Worm (Caenorhabditis elegans): ENCODE measurements around the gene cal-5.

Gene cal-5

DNA sequence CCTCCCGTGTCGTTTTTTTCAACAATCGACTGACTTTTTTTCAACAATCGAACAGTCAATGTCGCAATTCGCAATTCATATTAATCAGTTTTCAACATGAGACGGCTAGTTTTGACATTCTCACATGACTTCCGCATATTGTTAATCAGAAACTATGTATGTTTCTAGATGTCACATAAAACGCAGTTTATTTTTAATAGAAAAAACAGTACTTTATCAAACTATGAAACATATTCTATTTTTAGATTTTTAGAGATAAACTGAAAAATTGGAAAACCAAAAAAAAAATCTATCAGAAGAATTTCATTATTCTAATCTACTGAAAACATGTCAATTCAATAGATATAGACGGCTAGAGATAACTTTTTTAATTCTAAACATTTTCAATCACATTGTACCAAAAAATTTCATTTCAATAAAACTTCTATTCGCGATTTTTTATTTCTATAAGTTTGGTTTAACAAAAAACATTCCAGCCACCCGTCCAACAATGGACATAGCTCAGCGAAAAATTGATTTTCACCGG, 9.7 kb upstream of the cal-5 start, which contains the start of gene pnk-4:
TSS of gene pnk-4 (plus strand) at position 476 of the 526 bp plus-strand sequence.
- no peak for TF ChIP-seq dmd-4 (tag; optimal IDR thresholded peaks at IDR 0.05)
- no peak for TF ChIP-seq nhr-25 (tag; optimal IDR thresholded peaks at IDR 0.05)
- TF ChIP-seq nhr-23 (tag; optimal IDR thresholded peaks at IDR 0.05): no peak
- no peak for TF ChIP-seq lin-13 (GFP tag; optimal IDR thresholded peaks at IDR 0.05)
- no peak for TF ChIP-seq gmeb-1 (tag; optimal IDR thresholded peaks at IDR 0.05)
- TF ChIP-seq nhr-21 (tag; optimal IDR thresholded peaks at IDR 0.05): no peak

DNA sequence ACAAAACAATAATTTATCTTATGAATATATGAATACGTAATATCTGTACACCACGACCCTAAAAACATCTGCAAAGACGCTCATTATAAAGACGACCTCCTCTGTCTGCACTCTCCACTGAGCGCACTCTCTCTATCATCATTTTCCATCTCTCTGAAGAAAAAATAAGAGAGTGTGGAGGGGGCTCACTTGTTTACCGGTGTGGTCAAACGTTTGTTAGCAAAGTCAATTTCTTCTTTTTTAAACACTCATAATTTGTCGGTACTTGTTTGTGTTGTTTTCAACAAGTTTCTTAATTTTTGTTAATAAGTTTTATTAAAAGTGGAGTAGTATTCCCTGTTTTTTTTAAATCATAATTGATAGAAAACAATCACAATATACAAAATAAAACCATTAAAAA, 8.5 kb upstream of the cal-5 start:
- TF ChIP-seq egl-27 (tag; optimal IDR thresholded peaks at IDR 0.05) (no peak), nhr-129 (tag; optimal IDR thresholded peaks at IDR 0.05) (peak; percentile 35), unc-39 (tag; optimal IDR thresholded peaks at IDR 0.05) (no peak), C34F6.9 (tag; optimal IDR thresholded peaks at IDR 0.05) (peak; percentile 2), zag-1 (tag; optimal IDR thresholded peaks at IDR 0.05) (peak; percentile 3), ama-1 (optimal IDR thresholded peaks at IDR 0.05) (no peak), crh-2 (tag; optimal IDR thresholded peaks at IDR 0.05) (peak; percentile 26)

DNA sequence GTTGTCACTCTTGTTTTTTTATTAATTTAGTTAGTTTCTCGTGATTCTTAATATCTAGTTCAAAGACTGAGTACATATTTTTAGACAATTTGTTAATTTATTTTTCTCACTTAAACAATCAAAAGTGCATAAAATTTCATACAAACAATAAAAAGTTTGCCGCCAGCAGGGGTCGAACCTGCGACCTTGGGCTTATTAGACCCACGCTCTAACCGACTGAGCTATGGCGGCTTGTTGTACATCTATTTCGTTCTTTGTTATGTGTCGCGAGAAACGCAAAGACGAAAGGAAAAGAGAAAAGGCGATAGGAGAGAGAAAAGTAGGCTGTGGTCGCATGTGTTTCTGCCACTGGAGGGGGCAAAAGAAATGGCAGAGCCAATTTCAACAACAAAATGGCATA, 7.7 kb upstream of the cal-5 start:
- TF ChIP-seq nhr-6 (tag; optimal IDR thresholded peaks at IDR 0.05) (peak; percentile 33), nhr-237 (tag; optimal IDR thresholded peaks at IDR 0.05) (no peak), unc-39 (tag; optimal IDR thresholded peaks at IDR 0.05) (no peak), nhr-23 (tag; optimal IDR thresholded peaks at IDR 0.05) (no peak), nhr-21 (tag; optimal IDR thresholded peaks at IDR 0.05) (peak; percentile 79), blmp-1 (tag; optimal IDR thresholded peaks at IDR 0.05; ENCODE audit: insufficient read depth) (peak; percentile 22), mdl-1 (tag; optimal IDR thresholded peaks at IDR 0.05) (peak in 1 of 2 experiments; percentile 49), ztf-11 (tag; optimal IDR thresholded peaks at IDR 0.05) (no peak), unc-62 (GFP tag; optimal IDR thresholded peaks at IDR 0.05) (peak; percentile 26), fos-1 (tag; optimal IDR thresholded peaks at IDR 0.05) (peak; percentile 91), lsy-2 (tag; optimal IDR thresholded peaks at IDR 0.05) (peak; percentile 67 to 70), sma-3 (GFP tag; optimal IDR thresholded peaks at IDR 0.05) (peak; percentile 72), lin-13 (GFP tag; optimal IDR thresholded peaks at IDR 0.05) (peak; percentile 83), elt-3 (tag; optimal IDR thresholded peaks at IDR 0.05) (no peak), aly-2 (tag; optimal IDR thresholded peaks at IDR 0.05) (no peak), nhr-12 (tag; optimal IDR thresholded peaks at IDR 0.05) (no peak), ztf-1 (GFP tag; conservative IDR thresholded peaks at IDR 0.05) (no peak), C34F6.9 (tag; optimal IDR thresholded peaks at IDR 0.05) (peak; percentile 74), mbf-1 (tag; optimal IDR thresholded peaks at IDR 0.05) (no peak), mab-5 (tag; optimal IDR thresholded peaks at IDR 0.05) (peak; percentile 45), gmeb-1 (tag; optimal IDR thresholded peaks at IDR 0.05) (peak; percentile 60), ceh-16 (tag; optimal IDR thresholded peaks at IDR 0.05) (no peak), sma-9 (GFP tag; optimal IDR thresholded peaks at IDR 0.05) (peak; percentile 80), sma-9 (tag; optimal IDR thresholded peaks at IDR 0.05) (no peak), ama-1 (optimal IDR thresholded peaks at IDR 0.05) (no peak), dmd-4 (tag; optimal IDR thresholded peaks at IDR 0.05) (no peak), crh-2 (tag; optimal IDR thresholded peaks at IDR 0.05) (peak; percentile 84), nhr-77 (tag; optimal IDR thresholded peaks at IDR 0.05) (no peak), lin-11 (tag; optimal IDR thresholded peaks at IDR 0.05) (peak; percentile 69), zag-1 (tag; optimal IDR thresholded peaks at IDR 0.05) (peak; percentile 55), ZK546.5 (tag; optimal IDR thresholded peaks at IDR 0.05) (no peak), lin-39 (tag; optimal IDR thresholded peaks at IDR 0.05) (no peak), R02D3.7 (tag; optimal IDR thresholded peaks at IDR 0.05) (no peak), nhr-25 (tag; optimal IDR thresholded peaks at IDR 0.05) (peak; percentile 77), Y55F3AM.14 (GFP tag; optimal IDR thresholded peaks at IDR 0.05) (peak; percentile 83), nhr-129 (tag; optimal IDR thresholded peaks at IDR 0.05) (peak; percentile 89), F13H6.1 (tag; optimal IDR thresholded peaks at IDR 0.05) (peak; percentile 87), snpc-4 (tag; optimal IDR thresholded peaks at IDR 0.05) (peak; percentile 23), nhr-10 (tag; optimal IDR thresholded peaks at IDR 0.05) (no peak), skn-1 (tag; optimal IDR thresholded peaks at IDR 0.05) (no peak), unc-55 (GFP tag; optimal IDR thresholded peaks at IDR 0.05) (peak; percentile 67), ztf-4 (tag; optimal IDR thresholded peaks at IDR 0.05) (peak; percentile 47), ceh-82 (tag; optimal IDR thresholded peaks at IDR 0.05) (no peak), nhr-11 (tag; optimal IDR thresholded peaks at IDR 0.05) (peak; percentile 8), egl-27 (tag; optimal IDR thresholded peaks at IDR 0.05) (peak; percentile 89), elt-1 (tag; optimal IDR thresholded peaks at IDR 0.05) (no peak), peb-1 (tag; optimal IDR thresholded peaks at IDR 0.05) (no peak), alr-1 (tag; optimal IDR thresholded peaks at IDR 0.05) (no peak), sem-4 (tag; optimal IDR thresholded peaks at IDR 0.05) (peak; percentile 64)
